Worm (Caenorhabditis elegans): Measurements from ENCODE around the gene F26D2.15.

F26D2.15 gene

DNA sequence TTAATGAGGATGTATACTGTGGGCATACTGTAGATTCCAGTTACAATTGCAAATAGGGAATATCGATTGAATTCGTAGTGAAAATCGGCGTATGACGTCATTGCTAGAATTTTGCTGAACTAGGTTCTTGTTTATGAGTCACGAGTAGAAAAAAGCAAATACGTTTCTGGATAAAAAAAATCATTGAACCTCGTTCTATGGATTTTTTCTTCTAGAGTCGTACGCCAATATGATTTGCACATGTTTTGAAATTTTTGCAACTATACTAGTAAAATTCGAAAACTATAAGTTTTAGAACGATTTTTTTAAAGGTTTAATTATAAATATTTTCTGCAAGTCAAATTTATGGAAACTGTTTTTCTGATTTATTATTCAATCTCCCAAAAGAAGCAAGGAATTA lies 30.2 kb downstream of the F26D2.15 start, which contains the start of gene sru-44:
sru-44 (minus strand) TSS at position 101 of the 400 bp plus-strand sequence.
- TF ChIP-seq hmg-11 (tag; optimal IDR thresholded peaks at IDR 0.05) (no peak), unc-39 (tag; optimal IDR thresholded peaks at IDR 0.05) (no peak), skn-1 (tag; optimal IDR thresholded peaks at IDR 0.05) (no peak), aly-2 (tag; optimal IDR thresholded peaks at IDR 0.05) (no peak), snpc-4 (tag; optimal IDR thresholded peaks at IDR 0.05) (no peak), sea-2 (GFP tag; optimal IDR thresholded peaks at IDR 0.05) (no peak), egl-5 (tag; optimal IDR thresholded peaks at IDR 0.05) (no peak), nhr-11 (tag; optimal IDR thresholded peaks at IDR 0.05) (no peak), nhr-67 (tag; optimal IDR thresholded peaks at IDR 0.05) (no peak), pha-4 (tag; optimal IDR thresholded peaks at IDR 0.05) (no peak), daf-12 (tag; optimal IDR thresholded peaks at IDR 0.05) (no peak), unc-62 (GFP tag; optimal IDR thresholded peaks at IDR 0.05) (no peak), nhr-76 (tag; optimal IDR thresholded peaks at IDR 0.05) (no peak), ztf-11 (tag; optimal IDR thresholded peaks at IDR 0.05) (no peak), ceh-9 (tag; optimal IDR thresholded peaks at IDR 0.05) (no peak), eor-1 (tag; optimal IDR thresholded peaks at IDR 0.05) (no peak), lsy-12 (tag; optimal IDR thresholded peaks at IDR 0.05) (no peak)

DNA sequence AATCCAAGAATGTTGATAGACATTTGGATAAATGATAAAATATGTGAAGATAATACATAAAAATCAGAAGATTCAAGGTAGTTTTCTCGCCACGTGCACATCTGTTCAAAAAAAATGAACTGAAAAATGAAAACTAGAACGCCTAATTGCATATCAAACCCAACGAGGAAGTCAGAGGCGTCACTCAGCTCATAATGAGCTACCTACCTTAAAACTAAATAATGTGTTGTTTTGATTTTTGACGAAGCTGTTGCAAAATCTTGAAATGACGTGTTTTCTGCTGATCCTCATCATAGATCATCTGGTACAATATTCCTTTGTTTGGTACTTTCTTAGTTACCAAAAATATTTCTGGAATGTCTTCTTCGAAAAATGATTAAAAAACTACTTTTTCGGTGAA lies 33.3 kb downstream of the F26D2.15 start, which contains the start of gene srh-138:
srh-138 (minus strand) TSS at position 101 of the 400 bp plus-strand sequence.
- TF ChIP-seq egl-5 (tag; optimal IDR thresholded peaks at IDR 0.05) (no peak), pha-4 (tag; optimal IDR thresholded peaks at IDR 0.05) (no peak), nhr-77 (tag; optimal IDR thresholded peaks at IDR 0.05) (no peak), unc-39 (tag; optimal IDR thresholded peaks at IDR 0.05) (no peak), elt-3 (tag; optimal IDR thresholded peaks at IDR 0.05) (no peak), fkh-2 (tag; optimal IDR thresholded peaks at IDR 0.05) (no peak), nhr-11 (tag; optimal IDR thresholded peaks at IDR 0.05) (no peak), nhr-237 (tag; optimal IDR thresholded peaks at IDR 0.05) (no peak), ceh-16 (tag; optimal IDR thresholded peaks at IDR 0.05) (no peak), hmg-11 (tag; optimal IDR thresholded peaks at IDR 0.05) (no peak), skn-1 (tag; optimal IDR thresholded peaks at IDR 0.05) (no peak), eor-1 (tag; optimal IDR thresholded peaks at IDR 0.05) (no peak)

DNA sequence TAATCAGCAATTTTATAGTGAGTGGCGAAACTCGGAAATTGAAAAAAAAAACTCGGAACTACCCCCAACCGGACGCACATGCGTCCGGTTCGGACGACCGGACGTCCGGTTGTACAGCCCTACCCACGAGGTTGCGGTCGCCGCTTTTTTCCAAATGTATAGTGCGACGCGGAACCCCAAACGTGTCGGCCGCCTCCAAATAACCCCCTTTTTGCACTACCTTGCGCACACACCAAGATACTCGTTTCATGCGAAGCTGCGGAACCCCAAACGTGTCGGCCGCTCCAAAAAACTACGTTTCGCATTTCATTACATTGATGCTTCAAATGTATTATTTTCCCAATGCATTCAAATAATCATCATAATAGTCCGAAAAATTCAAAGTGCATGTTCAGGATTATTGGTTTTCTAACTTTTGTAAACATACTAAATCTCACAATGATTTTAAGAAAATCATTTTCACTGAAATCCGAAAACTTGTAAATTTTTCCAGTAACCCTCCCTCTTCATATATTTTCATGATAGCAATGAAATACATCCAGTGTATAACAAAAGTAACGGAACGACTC lies 34.4 kb downstream of the F26D2.15 start, which contains the start of gene srw-35:
srw-35 (plus strand) TSS at position 519 of the 569 bp plus-strand sequence.
- TF ChIP-seq ama-1 (optimal IDR thresholded peaks at IDR 0.05), result no peak
- no peak for TF ChIP-seq nhr-77 (tag; optimal IDR thresholded peaks at IDR 0.05)
- no peak for TF ChIP-seq zag-1 (tag; optimal IDR thresholded peaks at IDR 0.05)
- TF ChIP-seq mml-1 (tag; optimal IDR thresholded peaks at IDR 0.05), result no peak
- no peak for TF ChIP-seq ztf-11 (tag; optimal IDR thresholded peaks at IDR 0.05)
- TF ChIP-seq lsy-12 (tag; optimal IDR thresholded peaks at IDR 0.05), result no peak
- TF ChIP-seq fkh-2 (tag; optimal IDR thresholded peaks at IDR 0.05), result no peak
- TF ChIP-seq ceh-28 (tag; optimal IDR thresholded peaks at IDR 0.05), result no peak
- TF ChIP-seq pqm-1 (tag; optimal IDR thresholded peaks at IDR 0.05), result no peak

DNA sequence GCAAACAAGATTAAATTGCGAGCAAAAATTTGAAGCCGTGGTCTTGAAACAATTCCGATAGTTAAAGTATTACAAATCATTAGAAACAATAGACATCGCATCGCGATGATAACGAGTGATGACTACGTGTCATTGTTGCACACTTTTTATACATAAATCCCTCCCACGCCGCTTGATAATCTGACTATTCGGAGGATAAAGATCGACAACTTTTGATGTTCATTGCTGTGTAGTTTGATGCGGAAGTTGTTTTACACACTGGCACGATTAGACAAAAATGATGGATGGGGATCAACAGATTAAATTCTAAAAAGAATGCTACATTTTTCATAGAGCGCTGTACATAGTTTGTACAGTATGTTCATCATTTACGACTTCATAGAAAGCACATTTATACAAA lies 41.6 kb downstream of the F26D2.15 start, which contains the start of gene T08G3.11:
T08G3.11 (minus strand) TSS at position 101 of the 400 bp plus-strand sequence.
- no peak for TF ChIP-seq mdl-1 (tag; optimal IDR thresholded peaks at IDR 0.05)
- TF ChIP-seq daf-12 (tag; optimal IDR thresholded peaks at IDR 0.05), result no peak

DNA sequence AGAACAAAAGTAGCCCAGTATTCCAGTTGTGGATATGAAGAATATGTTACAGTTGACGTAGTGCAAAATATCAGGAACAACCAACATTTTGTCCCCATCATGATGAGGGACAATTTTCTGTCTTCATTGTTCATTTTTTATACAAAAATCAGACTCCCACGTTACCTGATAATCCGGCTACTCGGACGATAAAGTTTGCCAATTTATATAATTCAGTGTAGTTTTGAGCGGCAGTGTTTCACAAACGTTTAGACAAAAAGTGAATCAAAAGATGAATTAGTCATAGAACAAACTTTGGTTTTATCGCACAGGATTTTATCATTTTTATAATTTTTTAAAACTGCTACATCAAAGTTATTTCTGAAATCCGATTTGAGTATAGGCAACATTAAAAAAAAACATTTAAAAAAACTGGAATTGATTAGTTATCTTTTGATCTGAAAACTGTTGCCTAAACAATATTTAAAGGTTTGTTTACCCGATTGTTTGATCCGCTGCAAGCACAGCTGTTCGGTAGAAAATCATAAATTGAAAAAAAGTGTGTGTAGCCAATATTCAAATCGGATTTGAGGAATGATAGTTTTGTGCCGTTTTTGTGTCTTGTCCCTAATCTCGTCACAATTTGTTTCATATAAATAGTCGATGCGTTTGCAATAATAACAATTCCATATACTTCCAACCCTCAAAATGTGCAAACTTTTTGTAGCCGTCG lies 43.4 kb downstream of the F26D2.15 start, which contains the start of the genes F57E7.4 and spig-6:
F57E7.4 (minus strand) TSS at position 101 of the 712 bp plus-strand sequence.
spig-6 (plus strand) TSS at position 662 of the 712 bp plus-strand sequence.
- TF ChIP-seq eor-1 (tag; optimal IDR thresholded peaks at IDR 0.05), result no peak
- TF ChIP-seq snpc-4 (tag; optimal IDR thresholded peaks at IDR 0.05), result no peak
- no peak for TF ChIP-seq zag-1 (tag; optimal IDR thresholded peaks at IDR 0.05)
- no peak for TF ChIP-seq nhr-76 (tag; optimal IDR thresholded peaks at IDR 0.05)
- no peak for TF ChIP-seq ceh-82 (tag; optimal IDR thresholded peaks at IDR 0.05)
- no peak for TF ChIP-seq sea-2 (GFP tag; optimal IDR thresholded peaks at IDR 0.05)

DNA sequence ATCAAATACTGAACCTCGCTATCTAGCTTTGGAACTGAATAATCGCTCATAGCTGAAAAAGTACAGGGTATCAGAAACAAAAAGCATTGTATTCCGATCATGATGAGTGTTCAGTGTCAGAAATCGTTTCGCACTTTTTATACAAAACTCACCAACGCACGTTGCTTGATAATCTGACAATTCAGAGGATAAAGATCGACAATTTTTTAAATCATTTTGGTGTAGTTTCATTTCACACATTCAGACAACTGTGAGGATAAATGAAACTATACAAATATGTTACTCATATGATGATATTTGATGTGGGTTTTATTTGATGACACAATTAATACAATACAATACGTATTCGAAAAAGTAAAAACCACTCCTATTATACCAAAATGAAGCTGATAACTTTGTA lies 45.4 kb downstream of the F26D2.15 start, which contains the start of gene F57E7.2:
F57E7.2 (minus strand) TSS at position 101 of the 400 bp plus-strand sequence.
- TF ChIP-seq pha-4 (tag; optimal IDR thresholded peaks at IDR 0.05), result no peak

Data from whole organism, L3 larva.